Fruit fly (Drosophila melanogaster): ENCODE data around the gene CG32277.
A peak's percentile ranks its signal among the peaks of the same experiment; 100 is the strongest.

The CG32277 gene

dm6 chr3L:3224740-3225719 lies 19.8 kb upstream of the CG32277 start, which contains the start of gene Larp4B (continued):
- TF ChIP-seq CG43689 (GFP tag; IDR thresholded peaks at IDR 0.05) (no peak), B-H2 (GFP tag; optimal IDR thresholded peaks at IDR 0.05) (peak; percentile 28), crol (GFP tag; IDR thresholded peaks at IDR 0.05) (peak; percentile 86), CG9215 (GFP tag; IDR thresholded peaks at IDR 0.05) (no peak), ac (GFP tag; optimal IDR thresholded peaks at IDR 0.05) (no peak), pfk (GFP tag; optimal IDR thresholded peaks at IDR 0.05) (peak; percentile 91), aop (GFP tag; IDR thresholded peaks at IDR 0.05) (no peak), CG1024 (GFP tag; IDR thresholded peaks at IDR 0.05) (no peak), CG7839 (tag; optimal IDR thresholded peaks at IDR 0.05) (no peak), CG1832 (GFP tag; optimal IDR thresholded peaks at IDR 0.05) (no peak), CG11085 (GFP tag; IDR thresholded peaks at IDR 0.05) (no peak), CG12299 (tag; optimal IDR thresholded peaks at IDR 0.05) (no peak), CG34376 (GFP tag; optimal IDR thresholded peaks at IDR 0.05) (no peak), Gsc (GFP tag; IDR thresholded peaks at IDR 0.05) (no peak), az2 (GFP tag; optimal IDR thresholded peaks at IDR 0.05) (no peak), Atf6 (GFP tag; IDR thresholded peaks at IDR 0.05) (no peak), sens-2 (GFP tag; IDR thresholded peaks at IDR 0.05) (no peak), CG3726 (GFP tag; IDR thresholded peaks at IDR 0.05) (no peak), schlank (tag; optimal IDR thresholded peaks at IDR 0.05) (no peak), shn (GFP tag; optimal IDR thresholded peaks at IDR 0.05) (no peak), caup (GFP tag; optimal IDR thresholded peaks at IDR 0.05; ENCODE audit: severe bottlenecking) (peak; percentile 16), CG8944 (GFP tag; optimal IDR thresholded peaks at IDR 0.05) (no peak), CG17359 (tag; optimal IDR thresholded peaks at IDR 0.05) (no peak), Fer1 (GFP tag; optimal IDR thresholded peaks at IDR 0.05) (no peak), CG10147 (GFP tag; optimal IDR thresholded peaks at IDR 0.05) (peak; percentile 22), gcm2 (GFP tag; optimal IDR thresholded peaks at IDR 0.05) (no peak), CG4424 (GFP tag; optimal IDR thresholded peaks at IDR 0.05) (no peak), toy (GFP tag; IDR thresholded peaks at IDR 0.05) (no peak), Dll (GFP tag; IDR thresholded peaks at IDR 0.05; ENCODE audit: partially characterized antibody) (peak; percentile 77), Ada2b (GFP tag; IDR thresholded peaks at IDR 0.05) (no peak), lola (GFP tag; optimal IDR thresholded peaks at IDR 0.05) (no peak), CG3065 (GFP tag; optimal IDR thresholded peaks at IDR 0.05) (no peak), Myb (GFP tag; optimal IDR thresholded peaks at IDR 0.05) (peak; percentile 90), Ptx1 (GFP tag; IDR thresholded peaks at IDR 0.05) (no peak), CG7786 (GFP tag; optimal IDR thresholded peaks at IDR 0.05) (no peak), so (GFP tag; IDR thresholded peaks at IDR 0.05) (no peak), CHES-1-like (GFP tag; optimal IDR thresholded peaks at IDR 0.05) (peak; percentile 25), ato (GFP tag; IDR thresholded peaks at IDR 0.05; ENCODE audit: partially characterized antibody) (peak; percentile 21; the same call in 1 of the 2 replicates), bbx (GFP tag; IDR thresholded peaks at IDR 0.05; ENCODE audit: partially characterized antibody) (peak; percentile 57), ci (GFP tag; IDR thresholded peaks at IDR 0.05) (0 out of 3 replicates have a peak, but pooled peaks have one; percentile 6), wek (GFP tag; optimal IDR thresholded peaks at IDR 0.05) (no peak), fd96Cb (tag; optimal IDR thresholded peaks at IDR 0.05) (no peak), CG18619 (GFP tag; optimal IDR thresholded peaks at IDR 0.05) (no peak), dan (GFP tag; IDR thresholded peaks at IDR 0.05) (no peak), tna (GFP tag; IDR thresholded peaks at IDR 0.05; ENCODE audit: partially characterized antibody) (no peak), vfl (GFP tag; optimal IDR thresholded peaks at IDR 0.05) (no peak), Hmx (GFP tag; optimal IDR thresholded peaks at IDR 0.05) (no peak), CG9876 (GFP tag; optimal IDR thresholded peaks at IDR 0.05) (no peak), wdn (GFP tag; IDR thresholded peaks at IDR 0.05) (no peak)

All from whole organism, embryonic.